Fruit fly (Drosophila melanogaster): Measurements from ENCODE around the gene CG34288.

DNA sequence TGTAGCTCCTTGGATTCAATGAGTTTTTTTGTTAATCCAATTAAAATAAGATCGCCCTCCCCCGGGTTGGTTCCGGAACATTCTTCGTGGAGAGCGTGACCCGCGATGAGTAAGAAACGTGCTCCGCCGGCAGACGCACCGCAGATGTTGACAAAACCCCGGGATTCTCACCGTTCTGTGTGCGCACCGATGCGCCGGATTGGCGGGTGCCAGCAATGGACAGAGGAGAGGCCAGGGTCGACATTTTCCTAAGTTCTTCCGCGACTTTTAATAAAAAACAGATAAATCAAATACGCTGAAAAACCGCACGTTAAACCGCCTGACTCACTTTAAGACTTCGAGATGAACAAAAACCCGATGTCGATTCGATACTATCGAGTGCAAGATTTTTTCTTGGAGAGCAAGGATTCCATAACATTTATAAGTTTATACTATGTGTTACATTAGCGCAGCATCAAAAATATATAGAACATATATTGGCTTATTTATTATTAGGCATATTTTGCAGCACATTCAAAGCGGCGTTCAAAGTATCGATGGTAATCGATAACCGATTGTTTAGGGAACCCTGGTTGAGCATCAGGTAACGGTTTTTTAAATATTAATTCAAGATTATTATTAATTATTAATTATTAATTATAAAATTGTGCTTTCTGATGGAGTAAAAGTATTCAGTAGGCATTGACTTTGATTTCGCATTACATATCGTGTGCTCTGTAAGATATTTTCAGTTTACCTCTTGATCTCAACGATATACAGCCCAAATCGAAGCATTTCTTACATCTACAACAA, 44.2 kb upstream of the CG34288 start, which contains the start of the genes CCT1 and tHMG1:
- no peak for TF ChIP-seq Mio (GFP tag; optimal IDR thresholded peaks at IDR 0.05)
- no peak for TF ChIP-seq N (GFP tag; optimal IDR thresholded peaks at IDR 0.05)
- no peak for TF ChIP-seq Hr78 (GFP tag; optimal IDR thresholded peaks at IDR 0.05)
- no peak for TF ChIP-seq dl (GFP tag; optimal IDR thresholded peaks at IDR 0.05; ENCODE audit: insufficient read depth in 1 of 2, partially characterized antibody in 2 of 2)
- TF ChIP-seq sage (GFP tag; optimal IDR thresholded peaks at IDR 0.05): peak; percentile 8
- TF ChIP-seq Dif (GFP tag; optimal IDR thresholded peaks at IDR 0.05; ENCODE audit: partially characterized antibody): no peak
- TF ChIP-seq HLH106 (tag; optimal IDR thresholded peaks at IDR 0.05): peak; percentile 3
- TF ChIP-seq GATAd (GFP tag; optimal IDR thresholded peaks at IDR 0.05): no peak
- TF ChIP-seq Jra (GFP tag; optimal IDR thresholded peaks at IDR 0.05): peak; percentile 73
- TF ChIP-seq CrebA (GFP tag; optimal IDR thresholded peaks at IDR 0.05; ENCODE audit: borderline replicate concordance): no peak
